Worm (Caenorhabditis elegans) whole organism, dauer: ENCODE results near the gene srsx-8.

Source experiments
- unc-62 ChIP-seq: sonication (generic microtip); optimal IDR thresholded peaks from 2 replicates; lab custom pipeline; 2017; ENCODE audit warnings: missing biosample characterization, missing genetic modification reagents, missing genetic modification characterization

Gene srsx-8

DNA sequence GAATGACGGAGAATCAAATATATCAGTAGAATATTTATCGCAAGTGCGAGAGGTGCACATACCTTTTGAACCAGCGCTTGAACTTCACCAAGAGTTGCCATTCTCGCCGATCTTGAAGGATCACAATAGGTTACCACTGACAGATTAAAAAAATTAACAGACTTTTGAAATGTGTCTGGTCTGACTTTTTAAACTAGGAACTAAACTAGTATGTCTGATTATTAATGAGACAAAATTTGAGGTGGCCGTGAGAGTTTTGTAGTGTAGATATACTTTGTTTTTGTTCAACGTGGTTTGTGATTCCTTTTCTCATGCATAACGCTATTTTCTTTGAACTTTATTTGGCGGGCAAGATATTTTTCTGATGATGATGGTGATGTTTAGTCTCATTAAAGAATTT is 31.1 kb downstream of the srsx-8 start, which contains the start of gene str-240:
Gene str-240, minus strand, starts transcription at position 101 of the 400 bp plus-strand sequence.
- no peak for TF ChIP-seq unc-62 (GFP tag; lab: Kevin White, UChicago)

DNA sequence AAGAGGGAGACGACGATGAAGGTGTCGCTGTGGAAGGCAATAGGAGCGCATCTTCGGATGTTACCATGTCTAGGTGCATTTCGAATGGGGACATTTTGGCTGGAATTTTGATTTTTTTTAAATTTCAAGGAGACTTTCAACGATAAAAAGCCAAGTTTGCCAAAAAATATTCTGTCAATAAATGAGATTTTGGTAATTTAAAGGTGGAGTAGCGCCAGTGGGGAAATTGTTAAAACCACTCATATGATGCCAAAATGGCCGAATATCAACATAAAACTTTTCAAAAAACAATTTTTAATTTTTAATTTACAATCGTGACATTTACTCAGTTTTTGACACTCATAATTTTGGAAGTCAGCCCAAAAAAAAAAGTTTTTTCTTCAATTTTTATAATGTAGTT is 41.4 kb downstream of the srsx-8 start, which contains the start of gene nhr-260:
Gene nhr-260, minus strand, starts transcription at position 101 of the 400 bp plus-strand sequence.
- TF ChIP-seq unc-62 (GFP tag; lab: Kevin White, UChicago): no peak

DNA sequence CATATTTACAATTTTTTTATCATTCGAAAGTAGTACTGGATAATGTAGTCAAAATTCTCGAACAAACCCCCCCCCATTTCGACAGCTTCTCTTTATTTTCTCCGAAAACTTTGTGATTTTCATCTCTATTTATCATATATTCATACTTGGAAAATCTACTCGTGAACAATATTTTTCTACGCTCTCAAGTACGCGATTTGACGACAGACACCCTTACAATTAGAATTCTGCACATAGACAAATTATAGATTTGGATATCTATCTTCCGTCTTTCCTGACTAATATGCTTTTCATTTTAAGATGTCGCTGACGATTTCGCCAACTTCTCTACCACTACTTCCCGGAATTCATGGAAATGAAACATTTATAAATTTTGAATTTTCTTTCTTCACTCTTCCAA is 46.9 kb downstream of the srsx-8 start, which contains the start of gene sru-28:
Gene sru-28, plus strand, starts transcription at position 301 of the 400 bp plus-strand sequence.
- no peak for TF ChIP-seq unc-62 (GFP tag; lab: Kevin White, UChicago)
